Fruit fly (Drosophila melanogaster): ENCODE measurements around the gene SNCF.

dm6 chr3L:13424068-13424467 is 45.7 kb downstream of the SNCF start, which contains the start of gene CG33263:
- TF ChIP-seq Dll (optimal IDR thresholded peaks at IDR 0.05) (no peak), CG8478 (optimal IDR thresholded peaks at IDR 0.05) (no peak), pan (optimal IDR thresholded peaks at IDR 0.05) (no peak)

All from whole organism.